Worm (Caenorhabditis elegans) whole organism, L2 larva: ENCODE measurements around the gene cytb-5.1.

Source experiments
- C34F6.9 ChIP-seq: fragments of 150-350 bp; optimal IDR thresholded peaks from 2 replicates; lab custom pipeline; 2014; ENCODE audit warnings: missing biosample characterization, missing genetic modification characterization
- F13H6.1 ChIP-seq: sonication (generic microtip); optimal IDR thresholded peaks from 2 replicates; lab custom pipeline; 2016; ENCODE audit warnings: missing genetic modification characterization, missing compliant biosample characterization
- R02D3.7 ChIP-seq: fragments of 150-350 bp; optimal IDR thresholded peaks from 2 replicates; lab custom pipeline; 2014; ENCODE audit warnings: missing biosample characterization, missing genetic modification characterization
- Y55F3AM.14 ChIP-seq: fragments of 200-800 bp; sonication (Bioruptor generic); optimal IDR thresholded peaks from 2 replicates; lab custom pipeline; 2018; ENCODE audit warnings: mild to moderate bottlenecking, missing genetic modification characterization, missing compliant biosample characterization
- ZK546.5 ChIP-seq: sonication (generic microtip); optimal IDR thresholded peaks from 2 replicates; lab custom pipeline; 2017; ENCODE audit warnings: missing biosample characterization, missing genetic modification characterization
- alr-1 ChIP-seq: fragments of 150-350 bp; optimal IDR thresholded peaks from 2 replicates; lab custom pipeline; 2014; ENCODE audit warnings: missing biosample characterization, missing genetic modification characterization
- aly-2 ChIP-seq: fragments of 150-350 bp; optimal IDR thresholded peaks from 2 replicates; lab custom pipeline; 2014; ENCODE audit warnings: missing biosample characterization, missing genetic modification characterization
- ama-1 ChIP-seq: fragments of 150-350 bp; optimal IDR thresholded peaks from 2 replicates; lab custom pipeline; 2018; ENCODE audit warnings: inconsistent platforms
- blmp-1 ChIP-seq: sonication (generic microtip); optimal IDR thresholded peaks from 2 replicates; lab custom pipeline; 2017; ENCODE audit warnings: missing genetic modification characterization, mild to moderate bottlenecking, missing compliant biosample characterization, antibody characterized with exemption, moderate library complexity; ENCODE audit not compliant: insufficient read depth
- ceh-16 ChIP-seq: fragments of 150-350 bp; optimal IDR thresholded peaks from 2 replicates; lab custom pipeline; 2014; ENCODE audit warnings: missing biosample characterization, missing genetic modification characterization
- ceh-82 ChIP-seq: fragments of 150-350 bp; optimal IDR thresholded peaks from 2 replicates; lab custom pipeline; 2014; ENCODE audit warnings: missing biosample characterization, missing genetic modification characterization
- crh-2 ChIP-seq: sonication (generic microtip); optimal IDR thresholded peaks from 2 replicates; lab custom pipeline; 2017; ENCODE audit warnings: missing biosample characterization, missing genetic modification characterization
- dmd-4 ChIP-seq: sonication (generic microtip); optimal IDR thresholded peaks from 2 replicates; lab custom pipeline; 2017; ENCODE audit warnings: missing biosample characterization, missing genetic modification characterization
- egl-27 ChIP-seq: sonication (generic microtip); optimal IDR thresholded peaks from 3 replicates; lab custom pipeline; 2017; ENCODE audit warnings: missing biosample characterization, missing genetic modification reagents, missing genetic modification characterization
- elt-1 ChIP-seq: fragments of 150-350 bp; optimal IDR thresholded peaks from 2 replicates; lab custom pipeline; 2014; ENCODE audit warnings: missing biosample characterization, missing genetic modification characterization
- elt-3 ChIP-seq: sonication (generic microtip); optimal IDR thresholded peaks from 2 replicates; lab custom pipeline; 2017; ENCODE audit warnings: missing biosample characterization, missing genetic modification characterization
- fos-1 ChIP-seq: fragments of 150-350 bp; optimal IDR thresholded peaks from 2 replicates; lab custom pipeline; 2014; ENCODE audit warnings: missing biosample characterization, missing genetic modification characterization
- gmeb-1 ChIP-seq: fragments of 150-350 bp; optimal IDR thresholded peaks from 2 replicates; lab custom pipeline; 2014; ENCODE audit warnings: missing biosample characterization, missing genetic modification characterization
- lin-11 ChIP-seq: fragments of 150-350 bp; sonication (generic microtip); optimal IDR thresholded peaks from 2 replicates; lab custom pipeline; 2014; ENCODE audit warnings: missing biosample characterization, missing genetic modification characterization, inconsistent platforms, mixed read lengths
- lin-13 ChIP-seq: fragments of 150-350 bp; optimal IDR thresholded peaks from 2 replicates; lab custom pipeline; 2014; ENCODE audit warnings: missing biosample characterization, missing genetic modification reagents, missing genetic modification characterization
- lin-39 ChIP-seq: fragments of 150-350 bp; optimal IDR thresholded peaks from 2 replicates; lab custom pipeline; 2014; ENCODE audit warnings: missing biosample characterization, missing genetic modification reagents, missing genetic modification characterization
- mab-5 ChIP-seq: fragments of 150-350 bp; optimal IDR thresholded peaks from 2 replicates; lab custom pipeline; 2014; ENCODE audit warnings: missing biosample characterization, missing genetic modification characterization
- mbf-1 ChIP-seq: sonication (generic microtip); optimal IDR thresholded peaks from 2 replicates; lab custom pipeline; 2017; ENCODE audit warnings: missing biosample characterization, missing genetic modification characterization
- mdl-1 ChIP-seq, 2 experiments: fragments of 150-350 bp in 1 of 2; sonication (generic microtip) in 1 of 2; optimal IDR thresholded peaks; 2 replicates each; lab custom pipeline; 2017; ENCODE audit warnings: missing biosample characterization in 2 of 2, missing genetic modification characterization in 2 of 2
- nhr-10 ChIP-seq: sonication (generic microtip); optimal IDR thresholded peaks from 2 replicates; lab custom pipeline; 2017; ENCODE audit warnings: missing biosample characterization, missing genetic modification characterization
- nhr-11 ChIP-seq: fragments of 150-350 bp; optimal IDR thresholded peaks from 2 replicates; lab custom pipeline; 2014; ENCODE audit warnings: missing biosample characterization, missing genetic modification characterization
- nhr-12 ChIP-seq: fragments of 150-350 bp; optimal IDR thresholded peaks from 2 replicates; lab custom pipeline; 2014; ENCODE audit warnings: missing biosample characterization, missing genetic modification characterization
- nhr-129 ChIP-seq: fragments of 150-350 bp; optimal IDR thresholded peaks from 2 replicates; lab custom pipeline; 2014; ENCODE audit warnings: missing biosample characterization, missing genetic modification characterization
- nhr-21 ChIP-seq: fragments of 150-350 bp; optimal IDR thresholded peaks from 2 replicates; lab custom pipeline; 2014; ENCODE audit warnings: missing biosample characterization, missing genetic modification characterization
- nhr-23 ChIP-seq: fragments of 150-350 bp; optimal IDR thresholded peaks from 2 replicates; lab custom pipeline; 2014; ENCODE audit warnings: missing biosample characterization, missing genetic modification reagents, missing genetic modification characterization
- nhr-237 ChIP-seq: fragments of 150-350 bp; optimal IDR thresholded peaks from 2 replicates; lab custom pipeline; 2014; ENCODE audit warnings: missing biosample characterization, missing genetic modification characterization
- nhr-6 ChIP-seq: fragments of 150-350 bp; optimal IDR thresholded peaks from 2 replicates; lab custom pipeline; 2014; ENCODE audit warnings: missing biosample characterization, missing genetic modification characterization
- nhr-77 ChIP-seq: fragments of 150-350 bp; optimal IDR thresholded peaks from 2 replicates; lab custom pipeline; 2014; ENCODE audit warnings: missing biosample characterization, missing genetic modification characterization
- sem-4 ChIP-seq: fragments of 150-350 bp; optimal IDR thresholded peaks from 2 replicates; lab custom pipeline; 2014; ENCODE audit warnings: missing biosample characterization, missing genetic modification reagents, missing genetic modification characterization
- skn-1 ChIP-seq: sonication (generic microtip); optimal IDR thresholded peaks from 2 replicates; lab custom pipeline; 2017; ENCODE audit warnings: missing biosample characterization, missing genetic modification characterization
- sma-3 ChIP-seq: sonication (generic microtip); optimal IDR thresholded peaks from 2 replicates; lab custom pipeline; 2016; ENCODE audit warnings: missing genetic modification reagents, missing genetic modification characterization, missing compliant biosample characterization
- sma-9 ChIP-seq, 2 experiments: fragments of 150-350 bp in 1 of 2; sonication (generic microtip) in 1 of 2; optimal IDR thresholded peaks; 2 replicates each; lab custom pipeline; 2014 to 2016; ENCODE audit warnings: missing genetic modification characterization in 2 of 2, mild to moderate bottlenecking in 1 of 2, missing biosample characterization in 1 of 2, missing compliant biosample characterization in 1 of 2, missing genetic modification reagents in 1 of 2, moderate library complexity in 1 of 2
- snpc-4 ChIP-seq: fragments of 150-350 bp; optimal IDR thresholded peaks from 2 replicates; lab custom pipeline; 2014; ENCODE audit warnings: missing biosample characterization, missing genetic modification characterization
- unc-39 ChIP-seq: fragments of 150-350 bp; optimal IDR thresholded peaks from 2 replicates; lab custom pipeline; 2014; ENCODE audit warnings: missing biosample characterization, missing genetic modification characterization
- unc-55 ChIP-seq: fragments of 150-350 bp; sonication (generic microtip); optimal IDR thresholded peaks from 3 replicates; lab custom pipeline; 2014; ENCODE audit warnings: missing biosample characterization, missing genetic modification reagents, missing genetic modification characterization
- unc-62 ChIP-seq: fragments of 150-350 bp; optimal IDR thresholded peaks from 2 replicates; lab custom pipeline; 2014; ENCODE audit warnings: missing biosample characterization, missing genetic modification reagents, missing genetic modification characterization
- zag-1 ChIP-seq: fragments of 150-350 bp; optimal IDR thresholded peaks from 2 replicates; lab custom pipeline; 2014; ENCODE audit warnings: missing biosample characterization, missing genetic modification characterization
- ztf-1 ChIP-seq: fragments of 200-800 bp; sonication (Bioruptor generic); conservative IDR thresholded peaks from 2 replicates; pipeline ENCODE4 v1.3.6; 2022; ENCODE audit warnings: missing genetic modification characterization, missing compliant biosample characterization
- ztf-11 ChIP-seq: sonication (generic microtip); optimal IDR thresholded peaks from 2 replicates; lab custom pipeline; 2017; ENCODE audit warnings: missing biosample characterization, missing genetic modification characterization
- ztf-4 ChIP-seq: fragments of 150-350 bp; optimal IDR thresholded peaks from 2 replicates; lab custom pipeline; 2014; ENCODE audit warnings: missing biosample characterization, missing genetic modification characterization

cytb-5.1 gene

ce11 chrX:14012417-14012816, 10.7 kb downstream of the cytb-5.1 start, which contains the start of gene tbc-19:
Gene tbc-19, minus strand, starts transcription at chrX:14012517.
- TF ChIP-seq nhr-10 (tag; lab: Kevin White, UChicago) (no peak), lin-13 (GFP tag; lab: Kevin White, UChicago) (no peak), elt-3 (tag; lab: Kevin White, UChicago) (no peak), sma-9 (GFP tag; optimal IDR thresholded peaks at IDR 0.05; lab: Kevin White, UChicago) (no peak), sma-9 (tag; optimal IDR thresholded peaks at IDR 0.05; lab: Kevin White, UChicago) (no peak), mbf-1 (tag; lab: Kevin White, UChicago) (no peak), sem-4 (no peak), mdl-1 (tag; optimal IDR thresholded peaks at IDR 0.05; lab: Kevin White, UChicago) (no peak), skn-1 (tag; lab: Kevin White, UChicago) (no peak), mab-5 (tag; lab: Kevin White, UChicago) (no peak), lin-11 (no peak), nhr-6 (tag; lab: Kevin White, UChicago) (no peak), elt-1 (tag; lab: Kevin White, UChicago) (no peak), ZK546.5 (tag; lab: Kevin White, UChicago) (no peak), zag-1 (tag; lab: Kevin White, UChicago) (no peak), ceh-16 (tag; lab: Kevin White, UChicago) (no peak), alr-1 (tag; lab: Kevin White, UChicago) (no peak), crh-2 (no peak), unc-55 (GFP tag; lab: Kevin White, UChicago) (no peak), nhr-129 (tag; lab: Kevin White, UChicago) (no peak)

- TF ChIP-seq ceh-82 (tag; lab: Kevin White, UChicago), result no peak
- no peak for TF ChIP-seq C34F6.9 (tag; lab: Kevin White, UChicago)
- no peak for TF ChIP-seq lin-11
- TF ChIP-seq fos-1 (tag; lab: Kevin White, UChicago), result no peak
- no peak for TF ChIP-seq nhr-21 (tag; lab: Kevin White, UChicago)
- no peak for TF ChIP-seq ztf-1 (GFP tag; lab: Robert Waterston, UW)
- no peak for TF ChIP-seq ZK546.5 (tag; lab: Kevin White, UChicago)
- TF ChIP-seq nhr-23, result no peak
- no peak for TF ChIP-seq nhr-11 (tag; lab: Kevin White, UChicago)
- TF ChIP-seq ama-1 (lab: Kevin White, UChicago), result no peak
- TF ChIP-seq snpc-4 (tag; lab: Kevin White, UChicago), result no peak
- no peak for TF ChIP-seq nhr-237 (tag; lab: Kevin White, UChicago)
- TF ChIP-seq, all 48 proteins: peak for 0
These were observed 13.6 kb downstream of the cytb-5.1 start, which contains the start of gene C04C11.25 for ce11 chrX:14015366-14015765. Gene C04C11.25, minus strand, starts transcription at chrX:14015466.

ce11 chrX:14015808-14016207, 14.1 kb downstream of the cytb-5.1 start:
- TF ChIP-seq dmd-4 (tag; lab: Kevin White, UChicago) (no peak), elt-1 (tag; lab: Kevin White, UChicago) (no peak), nhr-77 (tag; lab: Kevin White, UChicago) (no peak), ZK546.5 (tag; lab: Kevin White, UChicago) (no peak), zag-1 (tag; lab: Kevin White, UChicago) (peak; percentile 67), sem-4 (peak; percentile 53), nhr-6 (tag; lab: Kevin White, UChicago) (peak; percentile 72), aly-2 (tag; lab: Kevin White, UChicago) (no peak), nhr-10 (tag; lab: Kevin White, UChicago) (no peak), elt-3 (tag; lab: Kevin White, UChicago) (no peak), R02D3.7 (tag; lab: Kevin White, UChicago) (no peak), mdl-1 (tag; optimal IDR thresholded peaks at IDR 0.05; lab: Kevin White, UChicago) (peak in 1 of 2 experiments; percentile 49), C34F6.9 (tag; lab: Kevin White, UChicago) (peak; percentile 77), fos-1 (tag; lab: Kevin White, UChicago) (peak; percentile 78), egl-27 (tag; lab: Kevin White, UChicago) (peak; percentile 25), ztf-11 (tag; lab: Kevin White, UChicago) (no peak), crh-2 (peak; percentile 83), ceh-82 (tag; lab: Kevin White, UChicago) (no peak), lin-11 (peak; percentile 78), lin-13 (GFP tag; lab: Kevin White, UChicago) (peak; percentile 76), Y55F3AM.14 (GFP tag; lab: Kevin White, UChicago) (peak; percentile 63), sma-3 (GFP tag; lab: Kevin White, UChicago) (peak; percentile 73), F13H6.1 (tag; lab: Kevin White, UChicago) (peak; percentile 79), unc-62 (no peak), ama-1 (lab: Kevin White, UChicago) (no peak), unc-39 (tag; lab: Kevin White, UChicago) (no peak), blmp-1 (peak; percentile 8), skn-1 (tag; lab: Kevin White, UChicago) (no peak), nhr-129 (tag; lab: Kevin White, UChicago) (peak; percentile 92), sma-9 (GFP tag; optimal IDR thresholded peaks at IDR 0.05; lab: Kevin White, UChicago) (peak; percentile 88), sma-9 (tag; optimal IDR thresholded peaks at IDR 0.05; lab: Kevin White, UChicago) (no peak), gmeb-1 (tag; lab: Kevin White, UChicago) (peak; percentile 45), nhr-11 (tag; lab: Kevin White, UChicago) (peak; percentile 43), snpc-4 (tag; lab: Kevin White, UChicago) (peak; percentile 50), lin-39 (no peak), ceh-16 (tag; lab: Kevin White, UChicago) (no peak), alr-1 (tag; lab: Kevin White, UChicago) (no peak), ztf-1 (GFP tag; lab: Robert Waterston, UW) (no peak), mab-5 (tag; lab: Kevin White, UChicago) (peak; percentile 73), ztf-4 (tag; lab: Kevin White, UChicago) (peak; percentile 67), nhr-12 (tag; lab: Kevin White, UChicago) (no peak)
